Fruit fly (Drosophila melanogaster) Kc167 (cell line): ENCODE results near the gene Srp54.

ENCODE experiments used
- Myc ChIP-seq: fragments of >200 bp; optimal IDR thresholded peaks from 2 replicates; lab custom pipeline; 2017; ENCODE audit warnings: missing external identifiers
- Sin3A ChIP-seq: fragments of >200 bp; optimal IDR thresholded peaks from 2 replicates; lab custom pipeline; 2018; ENCODE audit warnings: missing external identifiers
- h ChIP-seq: fragments of >200 bp; optimal IDR thresholded peaks from 3 replicates; lab custom pipeline; 2018; ENCODE audit warnings: missing external identifiers
- insv ChIP-seq: fragments of >200 bp; optimal IDR thresholded peaks from 3 replicates; lab custom pipeline; 2018; ENCODE audit warnings: missing external identifiers
- psq ChIP-seq: fragments of >200 bp; optimal IDR thresholded peaks from 2 replicates; lab custom pipeline; 2017; ENCODE audit warnings: missing external identifiers
- ttk ChIP-seq: sonication (Bioruptor generic); optimal IDR thresholded peaks from 2 replicates; lab custom pipeline; 2017; ENCODE audit warnings: missing external identifiers

The Srp54 gene

dm6 chr2L:9924765-9925164 lies 12.1 kb downstream of the Srp54 start, which contains the start of the genes TbCMF46 and CG42366:
Gene TbCMF46 (minus strand): TSS chr2L:9924865.
Gene CG42366 (plus strand): TSS chr2L:9925161.
- TF ChIP-seq Myc (no peak), ttk (lab: Kevin White, UChicago) (no peak), h (no peak), Sin3A (no peak), insv (lab: Kevin White, UChicago) (no peak), psq (lab: Kevin White, UChicago) (no peak)

- TF ChIP-seq psq (lab: Kevin White, UChicago) (no peak), Myc (no peak)
These were observed 17.6 kb downstream of the Srp54 start, which contains the start of gene CG42367 for dm6 chr2L:9930280-9930679. Gene CG42367 (plus strand): TSS chr2L:9930580.

- TF ChIP-seq psq (lab: Kevin White, UChicago) (no peak), h (no peak), ttk (lab: Kevin White, UChicago) (no peak), insv (lab: Kevin White, UChicago) (no peak), Myc (no peak), Sin3A (no peak)
These were observed 20.4 kb downstream of the Srp54 start, which contains the start of gene Cpr30F for dm6 chr2L:9933063-9933462. Gene Cpr30F (minus strand): TSS chr2L:9933163.

DNA sequence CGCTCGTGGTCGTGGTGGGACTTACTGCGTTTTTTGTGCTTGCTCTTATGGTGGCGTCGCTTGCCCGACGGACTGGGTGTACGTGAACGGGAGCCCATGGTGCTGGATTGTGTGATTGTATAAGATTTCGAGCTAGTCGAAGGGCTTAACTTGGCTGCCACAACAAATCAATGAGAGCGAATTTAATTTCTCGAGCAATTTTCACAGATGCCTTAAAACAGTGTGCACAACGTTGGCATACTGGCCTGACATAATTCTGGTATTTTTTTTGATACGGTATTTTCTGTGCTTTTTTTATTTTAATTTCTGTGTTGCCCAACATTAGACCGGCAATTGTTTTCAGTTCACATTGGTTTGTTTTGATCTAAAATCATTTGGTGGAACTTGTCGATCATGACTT lies 25.2 kb downstream of the Srp54 start, which contains the start of gene Arglu1:
TSS of gene Arglu1 (minus strand) at position 227 of the 400 bp plus-strand sequence.
- TF ChIP-seq Myc (no peak), Sin3A (no peak), ttk (lab: Kevin White, UChicago) (no peak), h (no peak), insv (lab: Kevin White, UChicago) (no peak)

- TF ChIP-seq Sin3A = no peak
- TF ChIP-seq ttk (lab: Kevin White, UChicago) = no peak
- no peak for TF ChIP-seq psq (lab: Kevin White, UChicago)
- no peak for TF ChIP-seq h
- no peak for TF ChIP-seq insv (lab: Kevin White, UChicago)
- no peak for TF ChIP-seq Myc
These were observed 26.0 kb downstream of the Srp54 start, which contains the start of the genes Datp and CG4619 for dm6 chr2L:9938631-9939256. Gene Datp (minus strand): TSS chr2L:9938790. Gene CG4619 (plus strand): TSS chr2L:9938863.

DNA sequence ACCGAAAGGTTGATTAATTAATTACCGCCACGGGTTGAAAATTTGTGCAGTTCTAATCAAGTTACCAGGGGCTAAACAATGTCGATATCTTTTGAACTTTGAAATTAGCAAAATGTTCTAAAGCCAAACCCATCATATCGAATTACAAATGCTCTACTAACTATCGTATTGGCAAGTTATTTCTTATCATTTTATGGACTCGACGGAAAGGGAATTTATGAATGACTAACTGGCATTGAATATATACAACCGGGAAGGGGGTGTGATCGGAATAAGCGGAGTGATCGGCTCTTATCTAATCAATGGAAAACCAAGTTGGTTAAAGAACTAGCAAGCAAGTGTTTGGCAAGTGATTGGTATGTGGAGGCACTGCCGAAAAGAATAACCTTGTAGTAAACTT lies 30.8 kb downstream of the Srp54 start:
- TF ChIP-seq ttk (lab: Kevin White, UChicago) = no peak
- no peak for TF ChIP-seq Myc
- no peak for TF ChIP-seq h
- TF ChIP-seq Sin3A = no peak
- no peak for TF ChIP-seq psq (lab: Kevin White, UChicago)
- TF ChIP-seq insv (lab: Kevin White, UChicago) = no peak

- TF ChIP-seq Myc (no peak), Sin3A (no peak), h (no peak), ttk (lab: Kevin White, UChicago) (no peak), psq (lab: Kevin White, UChicago) (no peak), insv (lab: Kevin White, UChicago) (no peak)
These were observed 32.4 kb downstream of the Srp54 start for dm6 chr2L:9945086-9945485.

DNA sequence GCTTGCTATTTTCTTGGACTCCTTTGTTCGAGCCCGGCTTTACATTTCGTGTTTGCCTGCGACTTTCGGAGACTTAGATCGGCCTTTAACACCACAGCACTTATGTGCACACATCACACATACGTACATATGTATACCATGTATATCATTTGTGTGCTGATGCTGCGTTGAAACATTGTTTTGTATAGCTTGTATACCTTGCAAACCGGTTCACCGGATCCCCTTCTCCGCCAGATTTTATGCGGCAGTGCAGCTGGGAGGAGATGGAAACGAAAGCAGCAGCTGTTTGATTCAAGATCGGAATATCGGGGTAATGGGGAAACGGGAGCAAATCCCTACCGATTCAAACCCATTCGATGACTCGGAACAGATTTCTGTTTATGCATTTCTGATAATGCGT lies 33.3 kb downstream of the Srp54 start:
- no peak for TF ChIP-seq Sin3A
- TF ChIP-seq psq (lab: Kevin White, UChicago) = no peak
- no peak for TF ChIP-seq ttk (lab: Kevin White, UChicago)
- TF ChIP-seq Myc = no peak
- no peak for TF ChIP-seq h
- no peak for TF ChIP-seq insv (lab: Kevin White, UChicago)

DNA sequence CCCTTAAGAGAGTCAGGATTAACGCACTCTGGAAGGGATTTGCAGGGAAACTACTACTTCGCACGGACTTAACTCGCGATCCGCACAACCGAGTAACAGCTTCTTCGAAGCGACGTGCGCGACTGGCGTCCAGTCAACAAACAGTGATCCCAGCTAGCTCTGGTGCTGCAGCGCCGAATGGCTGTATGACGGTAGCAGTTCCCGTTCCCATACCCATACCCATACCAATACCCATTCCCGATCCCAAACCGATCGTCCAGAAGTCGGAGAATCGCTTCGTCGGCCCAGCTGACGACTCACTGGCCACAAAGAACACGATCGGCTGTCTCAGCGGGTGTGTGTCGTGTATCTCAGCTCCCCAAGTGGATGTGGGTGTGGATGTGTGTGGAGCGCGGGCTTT lies 34.6 kb downstream of the Srp54 start, which contains the start of gene CG5853:
TSS of gene CG5853 (minus strand) at position 384 of the 400 bp plus-strand sequence.
- TF ChIP-seq Sin3A (no peak), h (no peak), ttk (lab: Kevin White, UChicago) (no peak), psq (lab: Kevin White, UChicago) (no peak)

DNA sequence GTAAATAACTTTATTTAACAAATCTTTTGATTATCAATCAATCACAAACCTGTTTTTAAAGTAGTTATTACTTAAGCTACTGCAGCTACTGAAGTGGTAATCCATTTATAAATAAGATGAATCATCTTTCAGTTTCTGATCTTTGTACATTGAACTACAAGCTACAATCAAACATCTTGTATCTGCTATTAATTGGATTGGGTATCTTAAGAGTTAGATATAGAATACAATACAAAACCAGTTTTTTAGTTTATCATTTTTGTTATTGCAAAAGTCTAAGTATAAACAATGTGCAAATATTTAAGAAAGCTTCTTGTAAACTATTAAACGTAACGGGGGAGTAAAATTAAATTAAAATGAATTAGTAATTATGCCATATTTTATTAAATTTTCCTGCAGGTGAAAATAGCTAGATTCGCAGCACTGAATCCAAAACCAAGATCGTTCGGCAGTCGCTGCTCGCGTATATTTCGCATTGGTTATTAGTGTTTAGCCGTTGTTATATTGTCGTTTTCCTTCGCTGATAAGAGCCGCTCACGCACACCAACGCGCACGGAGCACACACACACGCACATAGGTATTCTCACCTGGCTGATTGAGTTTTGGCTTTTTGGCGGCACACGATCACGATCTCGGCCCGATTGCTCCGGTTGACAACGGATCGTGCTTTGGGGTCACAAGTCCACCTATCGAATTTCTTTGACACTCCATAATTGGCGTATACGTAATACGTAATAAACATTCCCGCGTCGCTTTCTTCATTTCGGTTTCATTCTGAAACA lies 35.2 kb downstream of the Srp54 start:
- TF ChIP-seq insv (lab: Kevin White, UChicago) (no peak), Myc (no peak), h (no peak), ttk (lab: Kevin White, UChicago) (no peak), Sin3A (no peak), psq (lab: Kevin White, UChicago) (no peak)

- TF ChIP-seq Myc = no peak
- TF ChIP-seq ttk (lab: Kevin White, UChicago) = no peak
- TF ChIP-seq Sin3A = no peak
- TF ChIP-seq insv (lab: Kevin White, UChicago) = no peak
- TF ChIP-seq h = no peak
- no peak for TF ChIP-seq psq (lab: Kevin White, UChicago)
These were observed 35.8 kb downstream of the Srp54 start for dm6 chr2L:9948520-9948858.

DNA sequence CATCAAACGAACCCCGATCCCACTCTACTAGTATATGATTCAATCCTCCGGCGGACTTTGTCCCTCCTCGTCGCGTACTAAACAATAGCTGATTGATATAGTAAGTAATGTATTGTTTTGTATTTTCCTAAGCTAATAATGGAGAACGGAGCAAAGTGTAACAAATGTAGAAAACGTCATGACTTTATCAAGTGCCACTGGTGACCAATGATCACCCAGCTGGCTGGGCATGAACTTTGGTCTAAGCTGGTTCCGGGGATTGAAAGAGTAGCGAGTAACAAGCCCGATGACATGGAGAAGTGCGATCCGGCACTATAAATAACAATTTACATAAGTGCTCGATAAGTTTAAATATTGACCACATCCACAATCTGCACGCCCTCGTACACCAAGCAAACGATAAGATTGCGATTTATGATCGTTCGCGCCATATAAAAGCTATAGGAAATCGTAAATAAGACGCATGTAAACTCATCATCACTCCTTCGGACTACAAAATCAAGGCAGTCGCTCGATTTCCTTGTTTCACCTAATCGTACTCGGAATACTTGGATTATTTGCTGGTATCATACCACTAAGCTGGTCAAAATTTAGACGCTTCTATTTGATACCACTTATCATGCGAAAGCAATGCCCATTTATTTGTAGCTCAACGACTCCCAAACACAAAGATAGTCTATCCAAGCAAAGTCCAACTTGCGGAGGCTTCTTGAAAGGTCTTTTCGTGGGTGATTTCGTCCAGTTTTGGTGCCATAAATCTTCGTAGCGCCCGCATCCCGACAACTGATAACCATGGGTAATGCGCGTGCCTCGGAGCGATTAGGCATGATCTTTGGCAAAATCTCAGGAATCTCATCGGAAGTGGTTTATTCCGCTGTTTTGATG lies 36.7 kb downstream of the Srp54 start:
- no peak for TF ChIP-seq psq (lab: Kevin White, UChicago)
- TF ChIP-seq ttk (lab: Kevin White, UChicago) = no peak
- no peak for TF ChIP-seq Sin3A
- TF ChIP-seq h = no peak
- TF ChIP-seq Myc = no peak
- no peak for TF ChIP-seq insv (lab: Kevin White, UChicago)
